Worm (Caenorhabditis elegans): Measurements from ENCODE around the gene srj-45.

DNA sequence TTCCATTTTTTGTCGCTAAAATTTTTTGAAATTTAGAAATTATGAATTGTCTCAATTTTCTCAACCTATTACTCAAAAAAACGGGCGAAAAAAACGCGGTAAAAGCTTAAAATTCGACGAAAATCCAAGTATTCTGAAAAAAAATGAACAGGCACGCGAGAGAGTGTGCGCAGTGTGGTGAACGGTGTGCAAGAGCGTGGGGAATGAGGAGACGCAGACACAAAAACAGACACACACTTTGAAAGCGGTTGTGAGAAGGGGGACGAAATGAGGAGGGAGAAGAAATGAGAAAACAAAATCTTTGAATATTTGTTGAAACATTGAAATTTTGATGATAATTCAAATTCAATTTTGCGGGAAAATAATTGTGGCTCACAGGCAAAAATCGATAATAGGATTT lies 9.6 kb downstream of the srj-45 start, which contains the start of gene T03D3.5:
- TF ChIP-seq ceh-39 (tag; optimal IDR thresholded peaks at IDR 0.05), result no peak
- no peak for TF ChIP-seq pha-4 (tag; optimal IDR thresholded peaks at IDR 0.05)
- no peak for TF ChIP-seq zip-8 (tag; optimal IDR thresholded peaks at IDR 0.05)
- TF ChIP-seq elt-1 (tag; optimal IDR thresholded peaks at IDR 0.05; ENCODE audit: borderline replicate concordance, insufficient read depth), result no peak
- TF ChIP-seq unc-62 (GFP tag; optimal IDR thresholded peaks at IDR 0.05), result no peak
